Worm (Caenorhabditis elegans) whole organism, L4 larva: ENCODE measurements around the gene ugt-54.
A peak's percentile ranks its signal among the peaks of the same experiment; 100 is the strongest.

ENCODE experiments used
- F10B5.3 ChIP-seq: sonication (generic microtip); optimal IDR thresholded peaks from 2 replicates; lab custom pipeline; 2016; ENCODE audit warnings: mild to moderate bottlenecking, missing genetic modification characterization, missing compliant biosample characterization
- aly-2 ChIP-seq: sonication (generic microtip); optimal IDR thresholded peaks from 2 replicates; lab custom pipeline; 2018; ENCODE audit warnings: missing biosample characterization, missing genetic modification characterization
- ceh-28 ChIP-seq: fragments of 150-350 bp; optimal IDR thresholded peaks from 2 replicates; lab custom pipeline; 2014; ENCODE audit warnings: missing biosample characterization, missing genetic modification reagents, missing genetic modification characterization
- ceh-82 ChIP-seq: sonication (generic microtip); optimal IDR thresholded peaks from 2 replicates; lab custom pipeline; 2017; ENCODE audit warnings: missing biosample characterization, missing genetic modification characterization
- fos-1 ChIP-seq: fragments of 150-350 bp; optimal IDR thresholded peaks from 2 replicates; lab custom pipeline; 2014; ENCODE audit warnings: missing biosample characterization, missing genetic modification characterization
- gei-8 ChIP-seq: fragments of 200-800 bp; sonication (Bioruptor generic); optimal IDR thresholded peaks from 2 replicates; lab custom pipeline; 2018; ENCODE audit warnings: mild to moderate bottlenecking, missing genetic modification characterization, missing compliant biosample characterization
- lin-38 ChIP-seq: fragments of 200-800 bp; sonication (Bioruptor generic); IDR thresholded peaks from 2 replicates; pipeline ENCODE4 v1.3.6; 2022; ENCODE audit warnings: missing genetic modification reagents, missing genetic modification characterization, missing compliant biosample characterization
- mxl-3 ChIP-seq: fragments of 200-800 bp; sonication (Bioruptor generic); optimal IDR thresholded peaks from 2 replicates; lab custom pipeline; 2018; ENCODE audit warnings: mild to moderate bottlenecking, missing genetic modification characterization, missing compliant biosample characterization
- nhr-11 ChIP-seq: fragments of 150-350 bp; optimal IDR thresholded peaks from 2 replicates; lab custom pipeline; 2014; ENCODE audit warnings: missing biosample characterization, missing genetic modification characterization
- nhr-77 ChIP-seq: fragments of 150-350 bp; optimal IDR thresholded peaks from 2 replicates; lab custom pipeline; 2014; ENCODE audit warnings: missing biosample characterization, missing genetic modification characterization
- pha-4 ChIP-seq, 2 experiments: fragments of 150-350 bp in 1 of 2; fragments of 200-800 bp in 1 of 2; sonication (Bioruptor generic) in 1 of 2; IDR thresholded peaks in 1 of 2; optimal IDR thresholded peaks in 1 of 2; 2 replicates each; pipeline versions ENCODE4 v1.3.6 to Lab custom; 2014 to 2022; ENCODE audit warnings: missing genetic modification characterization in 2 of 2, missing genetic modification reagents in 2 of 2, missing biosample characterization in 1 of 2, missing compliant biosample characterization in 1 of 2
- pqm-1 ChIP-seq: sonication (generic microtip); optimal IDR thresholded peaks from 2 replicates; lab custom pipeline; 2017; ENCODE audit warnings: missing biosample characterization, missing genetic modification characterization
- zag-1 ChIP-seq: fragments of 150-350 bp; optimal IDR thresholded peaks from 2 replicates; lab custom pipeline; 2014; ENCODE audit warnings: missing biosample characterization, missing genetic modification characterization
- ztf-11 ChIP-seq: fragments of 150-350 bp; optimal IDR thresholded peaks from 2 replicates; lab custom pipeline; 2014; ENCODE audit warnings: missing biosample characterization, missing genetic modification characterization

DNA sequence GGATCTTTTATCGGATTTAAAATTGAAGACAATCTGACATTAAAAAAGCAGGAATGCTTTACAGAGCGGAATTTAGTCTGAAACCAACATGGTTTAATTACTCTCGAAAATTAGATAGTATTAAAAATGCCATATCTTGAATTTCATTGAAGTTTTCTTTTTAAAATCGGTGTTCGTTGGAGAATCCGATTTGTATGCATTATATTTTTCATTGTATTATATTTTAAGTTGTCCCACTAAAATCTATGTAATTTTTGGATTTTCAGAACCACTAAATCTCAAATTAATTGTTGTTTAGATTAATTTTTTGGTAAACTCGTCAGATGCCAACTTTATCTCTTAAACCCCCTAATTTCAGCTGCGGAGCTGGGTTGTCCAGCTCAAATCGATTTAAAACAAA, 17.1 kb downstream of the ugt-54 start:
- TF ChIP-seq ceh-28 (no peak), mxl-3 (GFP tag; lab: Kevin White, UChicago) (no peak), pha-4 (GFP tag; IDR thresholded peaks at IDR 0.05; lab: Robert Waterston, UW) (no peak), pha-4 (tag; optimal IDR thresholded peaks at IDR 0.05; lab: Kevin White, UChicago) (no peak), ztf-11 (tag; lab: Kevin White, UChicago) (no peak), F10B5.3 (tag; lab: Kevin White, UChicago) (no peak), aly-2 (tag; lab: Kevin White, UChicago) (no peak), pqm-1 (tag; lab: Kevin White, UChicago) (no peak), fos-1 (tag; lab: Kevin White, UChicago) (no peak), nhr-77 (no peak), nhr-11 (tag; lab: Kevin White, UChicago) (no peak), gei-8 (GFP tag; lab: Kevin White, UChicago) (no peak), zag-1 (no peak), ceh-82 (tag; lab: Kevin White, UChicago) (no peak), lin-38 (GFP tag; lab: Robert Waterston, UW) (0 out of 2 replicates have a peak, but pooled peaks have one; percentile 12)
